Fruit fly (Drosophila melanogaster): ENCODE results near the gene yl.

DNA sequence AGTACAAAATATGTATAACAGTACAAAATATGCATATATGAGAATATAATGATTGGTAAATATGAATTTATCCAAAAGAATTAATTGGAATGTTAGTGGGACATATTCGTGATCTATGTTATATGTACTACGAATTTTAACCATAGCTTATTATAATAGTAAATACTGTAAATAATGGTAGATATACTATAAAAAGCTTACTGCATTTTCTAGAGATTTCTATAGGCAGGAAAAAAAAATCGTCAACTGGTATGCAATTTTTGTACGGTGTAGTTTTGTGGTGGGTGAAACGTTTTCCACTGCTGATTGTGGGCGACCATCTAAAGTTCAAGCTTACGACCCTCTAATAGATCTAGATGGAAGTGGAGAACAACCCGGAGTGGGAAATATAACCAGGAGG lies 23.8 kb downstream of the yl start:
- TF ChIP-seq CG32121 (GFP tag; IDR thresholded peaks at IDR 0.05) (no peak), EcR (GFP tag; optimal IDR thresholded peaks at IDR 0.05) (no peak)
